Worm (Caenorhabditis elegans) whole organism, L3 larva: ENCODE results near the gene lgc-9.
A peak's percentile ranks its signal among the peaks of the same experiment; 100 is the strongest.

ENCODE experiments used
- R02D3.7 ChIP-seq: fragments of 150-350 bp; optimal IDR thresholded peaks from 2 replicates; lab custom pipeline; 2014; ENCODE audit warnings: missing biosample characterization, missing genetic modification characterization
- ZK546.5 ChIP-seq: sonication (generic microtip); optimal IDR thresholded peaks from 2 replicates; lab custom pipeline; 2017; ENCODE audit warnings: missing biosample characterization, missing genetic modification characterization
- ama-1 ChIP-seq: fragments of 150-350 bp; optimal IDR thresholded peaks from 2 replicates; lab custom pipeline; 2018
- ceh-9 ChIP-seq: sonication (generic microtip); optimal IDR thresholded peaks from 2 replicates; lab custom pipeline; 2018; ENCODE audit warnings: missing biosample characterization, missing genetic modification characterization
- egl-27 ChIP-seq: sonication (generic microtip); optimal IDR thresholded peaks from 4 replicates; lab custom pipeline; 2017; ENCODE audit warnings: missing biosample characterization, missing genetic modification reagents, missing genetic modification characterization
- egl-5 ChIP-seq: fragments of 150-350 bp; optimal IDR thresholded peaks from 2 replicates; lab custom pipeline; 2017; ENCODE audit warnings: missing biosample characterization, missing genetic modification reagents, missing genetic modification characterization, inconsistent platforms
- elt-1 ChIP-seq: fragments of 150-350 bp; optimal IDR thresholded peaks from 2 replicates; lab custom pipeline; 2014; ENCODE audit warnings: missing biosample characterization, missing genetic modification characterization
- elt-2 ChIP-seq: sonication (generic microtip); optimal IDR thresholded peaks from 2 replicates; lab custom pipeline; 2016; ENCODE audit warnings: missing genetic modification reagents, mild to moderate bottlenecking, missing genetic modification characterization, missing compliant biosample characterization
- fkh-10 ChIP-seq: sonication (generic microtip); optimal IDR thresholded peaks from 2 replicates; lab custom pipeline; 2017; ENCODE audit warnings: missing biosample characterization, missing genetic modification reagents, missing genetic modification characterization
- fkh-2 ChIP-seq: fragments of 150-350 bp; optimal IDR thresholded peaks from 2 replicates; lab custom pipeline; 2014; ENCODE audit warnings: missing biosample characterization, missing genetic modification reagents, missing genetic modification characterization
- hmg-11 ChIP-seq: sonication (generic microtip); optimal IDR thresholded peaks from 2 replicates; lab custom pipeline; 2016; ENCODE audit warnings: missing genetic modification characterization, missing compliant biosample characterization
- jun-1 ChIP-seq: fragments of 150-350 bp; optimal IDR thresholded peaks from 2 replicates; lab custom pipeline; 2014; ENCODE audit warnings: missing biosample characterization, missing genetic modification reagents, missing genetic modification characterization
- lin-15B ChIP-seq: fragments of 150-350 bp; optimal IDR thresholded peaks from 2 replicates; lab custom pipeline; 2014; ENCODE audit warnings: missing biosample characterization, missing genetic modification characterization
- lin-39 ChIP-seq: fragments of 150-350 bp; optimal IDR thresholded peaks from 2 replicates; lab custom pipeline; 2018; ENCODE audit warnings: missing biosample characterization, missing genetic modification reagents, missing genetic modification characterization
- lsy-12 ChIP-seq: sonication (generic microtip); optimal IDR thresholded peaks from 2 replicates; lab custom pipeline; 2016; ENCODE audit warnings: mild to moderate bottlenecking, missing genetic modification characterization, missing compliant biosample characterization
- mdl-1 ChIP-seq: fragments of 150-350 bp; optimal IDR thresholded peaks from 2 replicates; lab custom pipeline; 2014; ENCODE audit warnings: missing biosample characterization, missing genetic modification characterization
- nfya-1 ChIP-seq: sonication (generic microtip); optimal IDR thresholded peaks from 2 replicates; lab custom pipeline; 2017; ENCODE audit warnings: missing genetic modification characterization, mild to moderate bottlenecking, missing compliant biosample characterization, antibody characterized with exemption, moderate library complexity; ENCODE audit not compliant: insufficient read depth
- nhr-12 ChIP-seq: fragments of 150-350 bp; optimal IDR thresholded peaks from 2 replicates; lab custom pipeline; 2014; ENCODE audit warnings: missing biosample characterization, missing genetic modification characterization
- nhr-23 ChIP-seq: fragments of 150-350 bp; optimal IDR thresholded peaks from 2 replicates; lab custom pipeline; 2014; ENCODE audit warnings: missing biosample characterization, missing genetic modification reagents, missing genetic modification characterization
- nhr-25 ChIP-seq: sonication (generic microtip); optimal IDR thresholded peaks from 2 replicates; lab custom pipeline; 2017; ENCODE audit warnings: missing biosample characterization, missing genetic modification characterization
- nhr-28 ChIP-seq: fragments of 150-350 bp; optimal IDR thresholded peaks from 2 replicates; lab custom pipeline; 2014; ENCODE audit warnings: missing biosample characterization, missing genetic modification characterization
- nhr-43 ChIP-seq: sonication (generic microtip); optimal IDR thresholded peaks from 2 replicates; lab custom pipeline; 2016; ENCODE audit warnings: mild to moderate bottlenecking, missing genetic modification characterization, missing compliant biosample characterization; ENCODE audit not compliant: poor library complexity, severe bottlenecking
- nhr-77 ChIP-seq: fragments of 150-350 bp; optimal IDR thresholded peaks from 2 replicates; lab custom pipeline; 2014; ENCODE audit warnings: missing biosample characterization, missing genetic modification characterization
- pha-4 ChIP-seq: fragments of 150-350 bp; optimal IDR thresholded peaks from 2 replicates; lab custom pipeline; 2014; ENCODE audit warnings: missing biosample characterization, missing genetic modification reagents, missing genetic modification characterization
- snpc-4 ChIP-seq: fragments of 150-350 bp; optimal IDR thresholded peaks from 2 replicates; lab custom pipeline; 2014; ENCODE audit warnings: missing biosample characterization, missing genetic modification characterization
- unc-39 ChIP-seq: sonication (generic microtip); optimal IDR thresholded peaks from 4 replicates; lab custom pipeline; 2017; ENCODE audit warnings: missing biosample characterization, missing genetic modification characterization
- unc-62 ChIP-seq: fragments of 150-350 bp; sonication (generic microtip); optimal IDR thresholded peaks from 4 replicates; lab custom pipeline; 2014; ENCODE audit warnings: missing biosample characterization, missing genetic modification reagents, missing genetic modification characterization
- zag-1 ChIP-seq: fragments of 150-350 bp; optimal IDR thresholded peaks from 2 replicates; lab custom pipeline; 2014; ENCODE audit warnings: missing biosample characterization, missing genetic modification characterization
- ztf-11 ChIP-seq: fragments of 150-350 bp; optimal IDR thresholded peaks from 2 replicates; lab custom pipeline; 2014; ENCODE audit warnings: missing biosample characterization, missing genetic modification characterization

lgc-9 gene

DNA sequence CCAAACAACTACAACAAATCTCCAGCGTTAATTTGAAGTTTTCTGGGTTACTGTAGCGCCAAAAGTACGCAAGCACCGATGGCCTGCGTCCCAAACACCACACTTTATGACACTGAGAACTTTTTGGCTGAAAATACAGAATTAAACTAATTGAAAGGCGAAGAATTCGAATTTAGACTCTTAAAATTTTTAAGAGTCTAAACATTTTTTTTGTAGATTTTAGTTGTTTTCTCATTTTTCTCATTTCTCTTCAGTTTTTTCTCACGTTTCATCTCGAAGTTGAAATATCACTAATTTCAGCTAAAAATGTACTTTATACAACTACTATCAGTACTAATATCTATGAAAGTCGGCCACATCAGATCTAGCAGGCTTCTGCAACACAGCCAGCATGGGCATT, at the start of gene lgc-9:
lgc-9 (plus strand) TSS at position 301 of the 400 bp plus-strand sequence.
- TF ChIP-seq lin-39 (tag; lab: Kevin White, UChicago): no peak
- TF ChIP-seq elt-2 (tag; lab: Kevin White, UChicago): no peak
- no peak for TF ChIP-seq pha-4 (tag; lab: Kevin White, UChicago)
- TF ChIP-seq zag-1 (tag; lab: Kevin White, UChicago): no peak
- no peak for TF ChIP-seq ama-1 (lab: Kevin White, UChicago)
- no peak for TF ChIP-seq nhr-12 (tag; lab: Kevin White, UChicago)
- TF ChIP-seq ceh-9: no peak
- no peak for TF ChIP-seq fkh-2 (tag; lab: Kevin White, UChicago)

ce11 chrIV:3368638-3369247, 46.7 kb upstream of the lgc-9 start, which contains the start of gene vha-19:
Gene vha-19, plus strand, starts transcription at chrIV:3369197.
- TF ChIP-seq hmg-11 (tag; lab: Kevin White, UChicago) (peak; percentile 77), nfya-1 (tag; lab: Kevin White, UChicago) (peak; percentile 38), fkh-10 (GFP tag; lab: Kevin White, UChicago) (no peak), lin-39 (tag; lab: Kevin White, UChicago) (peak; percentile 15), mdl-1 (tag; lab: Kevin White, UChicago) (no peak), lin-15B (tag; lab: Kevin White, UChicago) (peak; percentile 51), pha-4 (tag; lab: Kevin White, UChicago) (peak; percentile 52), unc-62 (GFP tag; lab: Kevin White, UChicago) (no peak), egl-5 (tag; lab: Kevin White, UChicago) (no peak), elt-2 (tag; lab: Kevin White, UChicago) (peak; percentile 61), nhr-28 (tag; lab: Kevin White, UChicago) (no peak)

DNA sequence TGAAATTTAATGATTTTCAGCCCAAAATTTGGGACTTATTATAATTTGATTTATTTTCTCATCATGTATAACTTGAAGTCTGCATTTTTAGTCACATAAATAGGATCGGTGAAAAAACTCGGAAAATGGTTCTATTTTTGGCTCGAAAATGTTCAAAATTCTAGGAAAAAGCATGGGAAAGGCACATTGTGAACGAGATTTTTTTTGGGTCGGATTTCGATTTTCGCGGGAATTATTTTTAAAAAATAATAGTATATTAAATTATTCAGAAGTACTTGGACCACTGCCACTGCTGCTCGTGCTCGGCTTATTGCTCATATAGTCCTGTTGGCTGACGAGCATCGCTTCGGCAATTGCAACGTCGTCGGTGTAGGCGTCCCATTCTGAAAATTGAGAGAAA, 42.1 kb upstream of the lgc-9 start:
- no peak for TF ChIP-seq nhr-25 (tag; lab: Kevin White, UChicago)
- TF ChIP-seq jun-1 (tag; lab: Kevin White, UChicago): no peak
- TF ChIP-seq ZK546.5 (tag; lab: Kevin White, UChicago): no peak
- no peak for TF ChIP-seq egl-27 (tag; lab: Kevin White, UChicago)
- no peak for TF ChIP-seq elt-1 (tag; lab: Kevin White, UChicago)
- TF ChIP-seq nhr-12 (tag; lab: Kevin White, UChicago): no peak
- no peak for TF ChIP-seq snpc-4 (tag; lab: Kevin White, UChicago)
- no peak for TF ChIP-seq lsy-12

ce11 chrIV:3378080-3378804, 37.2 kb upstream of the lgc-9 start, which contains the start of gene otub-4:
Gene otub-4, minus strand, starts transcription at chrIV:3378130.
- TF ChIP-seq lsy-12 (no peak), nhr-77 (tag; lab: Kevin White, UChicago) (no peak)

DNA sequence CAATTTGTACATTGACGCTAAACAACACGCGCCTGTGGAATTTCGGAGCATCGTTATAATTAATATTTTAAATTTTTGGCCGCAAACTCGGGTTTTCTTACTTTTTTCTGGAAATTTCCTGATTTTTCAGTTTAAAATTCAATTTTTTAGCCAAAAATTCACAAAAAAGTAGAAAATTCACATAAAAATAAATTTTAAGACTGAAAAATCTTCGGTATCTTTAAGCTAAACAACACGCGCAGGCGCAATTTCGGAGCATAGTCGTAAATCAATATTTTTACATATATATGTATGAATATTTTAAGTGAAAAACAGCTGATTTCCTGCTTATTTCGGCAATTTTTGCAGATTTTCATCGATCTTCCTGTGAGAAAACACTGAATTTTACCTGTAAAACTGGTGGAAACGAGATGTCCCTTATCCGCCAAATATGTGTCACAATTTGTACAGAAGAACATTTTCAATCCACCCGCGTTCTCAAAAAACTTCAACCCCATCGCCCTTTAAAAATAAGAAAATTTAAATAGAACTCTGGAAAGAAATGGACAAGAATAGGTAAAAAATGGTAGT, 33.1 kb upstream of the lgc-9 start, which contains the start of gene B0546.3:
B0546.3 (minus strand) TSS at position 504 of the 570 bp plus-strand sequence.
- TF ChIP-seq ama-1 (lab: Kevin White, UChicago): peak; percentile 69
- TF ChIP-seq ceh-9: no peak
- no peak for TF ChIP-seq R02D3.7 (tag; lab: Kevin White, UChicago)
- peak; percentile 13 for TF ChIP-seq nhr-23 (tag; lab: Kevin White, UChicago)
- TF ChIP-seq ztf-11 (tag; lab: Kevin White, UChicago): no peak
- no peak for TF ChIP-seq fkh-2 (tag; lab: Kevin White, UChicago)
- no peak for TF ChIP-seq ZK546.5 (tag; lab: Kevin White, UChicago)
- TF ChIP-seq unc-39 (tag; lab: Kevin White, UChicago): no peak
- TF ChIP-seq unc-62 (GFP tag; lab: Kevin White, UChicago): no peak
- TF ChIP-seq pha-4 (tag; lab: Kevin White, UChicago): no peak
- no peak for TF ChIP-seq nhr-43
- no peak for TF ChIP-seq nhr-12 (tag; lab: Kevin White, UChicago)
- peak; percentile 2 for TF ChIP-seq elt-2 (tag; lab: Kevin White, UChicago)
